Fruit fly (Drosophila melanogaster) whole organism, embryonic: Measurements from ENCODE around the gene CG31637.
A peak's percentile ranks its signal among the peaks of the same experiment; 100 is the strongest.

Experiments
- ATbp ChIP-seq: fragments of 200-800 bp; sonication (Bioruptor generic); optimal IDR thresholded peaks from 2 replicates; lab custom pipeline; 2017; ENCODE audit warnings: missing biosample characterization, mild to moderate bottlenecking, missing genetic modification characterization, missing genetic modification reagents
- Antp ChIP-seq: fragments of 200-800 bp; sonication (Bioruptor generic); optimal IDR thresholded peaks from 3 replicates; lab custom pipeline; 2016; ENCODE audit warnings: missing biosample characterization, missing genetic modification characterization
- Atf6 ChIP-seq: fragments of 200-800 bp; sonication (Bioruptor generic); IDR thresholded peaks from 2 replicates; pipeline ENCODE4 v1.3.6; 2022; ENCODE audit warnings: missing biosample characterization, missing genetic modification characterization
- CG10321 ChIP-seq: fragments of 200-800 bp; sonication (Bioruptor generic); IDR thresholded peaks from 2 replicates; pipeline ENCODE4 v1.3.6; 2022; ENCODE audit warnings: missing biosample characterization, missing genetic modification characterization
- CG10462 ChIP-seq: fragments of 200-800 bp; sonication (Bioruptor generic); optimal IDR thresholded peaks from 2 replicates; lab custom pipeline; 2016; ENCODE audit warnings: missing biosample characterization, missing genetic modification characterization
- CG11723 ChIP-seq: fragments of 200-800 bp; sonication (Bioruptor generic); optimal IDR thresholded peaks from 2 replicates; lab custom pipeline; 2017; ENCODE audit warnings: missing biosample characterization, mild to moderate bottlenecking, missing genetic modification characterization
- CG1233 ChIP-seq: fragments of 200-800 bp; sonication (Bioruptor generic); optimal IDR thresholded peaks from 4 replicates; lab custom pipeline; 2018; ENCODE audit warnings: missing biosample characterization, mild to moderate bottlenecking, missing genetic modification characterization
- CG13775 ChIP-seq: fragments of 200-800 bp; sonication (Bioruptor generic); optimal IDR thresholded peaks from 3 replicates; lab custom pipeline; 2017; ENCODE audit warnings: missing biosample characterization, mild to moderate bottlenecking, missing genetic modification characterization
- CG15514 ChIP-seq: fragments of 200-800 bp; sonication (Bioruptor generic); optimal IDR thresholded peaks from 3 replicates; lab custom pipeline; 2017; ENCODE audit warnings: missing biosample characterization, missing genetic modification characterization, mild to moderate bottlenecking, moderate library complexity, missing genetic modification reagents
- CG1602 ChIP-seq: fragments of 200-800 bp; sonication (Bioruptor generic); optimal IDR thresholded peaks from 3 replicates; lab custom pipeline; 2016; ENCODE audit warnings: missing biosample characterization, missing genetic modification characterization
- CG16813 ChIP-seq: fragments of 200-800 bp; sonication (Bioruptor generic); IDR thresholded peaks from 3 replicates; pipeline ENCODE4 v1.3.6; 2022; ENCODE audit warnings: missing biosample characterization, missing genetic modification characterization; ENCODE audit not compliant: partially characterized antibody
- CG17802 ChIP-seq: fragments of 200-800 bp; sonication (Bioruptor generic); optimal IDR thresholded peaks from 2 replicates; lab custom pipeline; 2018; ENCODE audit warnings: missing biosample characterization, mild to moderate bottlenecking, missing genetic modification characterization, moderate library complexity
- CG18011 ChIP-seq: fragments of 200-800 bp; sonication (Bioruptor generic); optimal IDR thresholded peaks from 2 replicates; lab custom pipeline; 2017; ENCODE audit warnings: missing biosample characterization, missing genetic modification characterization, mild to moderate bottlenecking, moderate library complexity, missing genotype
- CG2199 ChIP-seq: fragments of 200-800 bp; sonication (Bioruptor generic); IDR thresholded peaks from 3 replicates; pipeline ENCODE4 v1.3.6; 2022; ENCODE audit warnings: missing biosample characterization, missing genetic modification characterization
- CG2202 ChIP-seq: fragments of 200-800 bp; sonication (Bioruptor generic); optimal IDR thresholded peaks from 2 replicates; lab custom pipeline; 2018; ENCODE audit warnings: missing biosample characterization, mild to moderate bottlenecking, missing genetic modification characterization
- CG30403 ChIP-seq: fragments of 200-800 bp; sonication (Bioruptor generic); optimal IDR thresholded peaks from 3 replicates; lab custom pipeline; 2016; ENCODE audit warnings: missing biosample characterization, missing genetic modification characterization
- CG31365 ChIP-seq: fragments of 200-800 bp; sonication (Bioruptor generic); optimal IDR thresholded peaks from 2 replicates; lab custom pipeline; 2018; ENCODE audit warnings: missing biosample characterization, mild to moderate bottlenecking, missing genetic modification characterization
- CG4328 ChIP-seq: fragments of 200-800 bp; sonication (Bioruptor generic); optimal IDR thresholded peaks from 3 replicates; lab custom pipeline; 2017; ENCODE audit warnings: missing biosample characterization, missing genetic modification reagents, missing genetic modification characterization
- CG4707 ChIP-seq: fragments of 200-800 bp; sonication (Bioruptor generic); optimal IDR thresholded peaks from 2 replicates; lab custom pipeline; 2018; ENCODE audit warnings: missing biosample characterization, mild to moderate bottlenecking, missing genetic modification characterization, moderate library complexity
- CG7839 ChIP-seq: fragments of 200-800 bp; sonication (Bioruptor generic); optimal IDR thresholded peaks from 3 replicates; lab custom pipeline; 2018; ENCODE audit warnings: missing biosample characterization, mild to moderate bottlenecking, missing genetic modification characterization, moderate library complexity
- CG8944 ChIP-seq: fragments of 200-800 bp; sonication (Bioruptor generic); optimal IDR thresholded peaks from 3 replicates; lab custom pipeline; 2016; ENCODE audit warnings: missing biosample characterization, missing genetic modification characterization
- CTCF ChIP-seq: fragments of 200-800 bp; sonication (Bioruptor generic); optimal IDR thresholded peaks from 2 replicates; lab custom pipeline; 2017; ENCODE audit warnings: missing biosample characterization, mild to moderate bottlenecking, missing genetic modification characterization, moderate library complexity
- D19A ChIP-seq: fragments of 200-800 bp; optimal IDR thresholded peaks from 3 replicates; lab custom pipeline; 2019; ENCODE audit warnings: missing biosample characterization, mild to moderate bottlenecking, missing genetic modification characterization, moderate library complexity
- Doc2 ChIP-seq: fragments of 200-800 bp; sonication (Bioruptor generic); IDR thresholded peaks from 2 replicates; pipeline ENCODE4 v1.3.6; 2022; ENCODE audit warnings: missing biosample characterization, missing genetic modification characterization
- Doc3 ChIP-seq: fragments of 200-800 bp; sonication (Bioruptor generic); IDR thresholded peaks from 3 replicates; pipeline ENCODE4 v1.3.6; 2022; ENCODE audit warnings: missing biosample characterization, missing genetic modification characterization; ENCODE audit not compliant: partially characterized antibody
- Dp ChIP-seq: fragments of 200-800 bp; sonication (Bioruptor generic); optimal IDR thresholded peaks from 2 replicates; lab custom pipeline; 2018; ENCODE audit warnings: missing biosample characterization, mild to moderate bottlenecking, missing genetic modification characterization, moderate library complexity
- ERR ChIP-seq: fragments of 200-800 bp; sonication (Bioruptor generic); optimal IDR thresholded peaks from 2 replicates; lab custom pipeline; 2016; ENCODE audit warnings: missing biosample characterization, missing genetic modification characterization
- H15 ChIP-seq: fragments of 200-800 bp; sonication (Bioruptor generic); IDR thresholded peaks from 3 replicates; pipeline ENCODE4 v1.3.6; 2022; ENCODE audit warnings: missing biosample characterization, missing genetic modification characterization
- HLHmδ ChIP-seq: fragments of 200-800 bp; sonication (Bioruptor generic); optimal IDR thresholded peaks from 2 replicates; lab custom pipeline; 2018; ENCODE audit warnings: missing biosample characterization, mild to moderate bottlenecking, missing genetic modification characterization, moderate library complexity
- Mrtf ChIP-seq: fragments of 200-800 bp; sonication (Bioruptor generic); IDR thresholded peaks from 3 replicates; pipeline ENCODE4 v1.3.6; 2022; ENCODE audit warnings: missing biosample characterization, missing genetic modification characterization
- NC2α ChIP-seq: fragments of 200-800 bp; sonication (Bioruptor generic); optimal IDR thresholded peaks from 2 replicates; lab custom pipeline; 2016; ENCODE audit warnings: missing biosample characterization, missing genetic modification characterization
- Ssrp ChIP-seq: fragments of 200-800 bp; sonication (Bioruptor generic); optimal IDR thresholded peaks from 2 replicates; lab custom pipeline; 2018; ENCODE audit warnings: missing biosample characterization, mild to moderate bottlenecking, missing genetic modification characterization, moderate library complexity
- Stat92E ChIP-seq, 3 experiments: fragments of >200 bp in 2 of 3; fragments of 200-800 bp in 1 of 3; sonication (Bioruptor generic) in 1 of 3; optimal IDR thresholded peaks; 2 replicates each; lab custom pipeline; 2017 to 2019; ENCODE audit warnings: missing biosample characterization in 3 of 3, missing genetic modification characterization in 3 of 3, mild to moderate bottlenecking in 1 of 3, moderate library complexity in 1 of 3
- chn ChIP-seq: fragments of 200-800 bp; sonication (Bioruptor generic); optimal IDR thresholded peaks from 2 replicates; lab custom pipeline; 2016; ENCODE audit warnings: missing biosample characterization, missing genetic modification characterization
- dan ChIP-seq: fragments of 200-800 bp; sonication (Bioruptor generic); IDR thresholded peaks from 2 replicates; pipeline ENCODE4 v1.3.6; 2022; ENCODE audit warnings: missing biosample characterization, missing genetic modification characterization
- dati ChIP-seq: fragments of 200-800 bp; sonication (Bioruptor generic); IDR thresholded peaks from 2 replicates; pipeline ENCODE4 v1.3.6; 2022; ENCODE audit warnings: missing biosample characterization, missing genetic modification characterization
- dpn ChIP-seq, 2 experiments: fragments of 200-800 bp; sonication (Bioruptor generic); optimal IDR thresholded peaks; 3 replicates each; lab custom pipeline; 2016; ENCODE audit warnings: missing biosample characterization in 2 of 2, missing genetic modification characterization in 2 of 2
- exex ChIP-seq: fragments of 200-800 bp; sonication (Bioruptor generic); optimal IDR thresholded peaks from 4 replicates; lab custom pipeline; 2018; ENCODE audit warnings: missing biosample characterization, mild to moderate bottlenecking, missing genetic modification characterization, moderate library complexity
- h ChIP-seq: fragments of >200 bp; optimal IDR thresholded peaks from 2 replicates; lab custom pipeline; 2017
- hbn ChIP-seq: fragments of 200-800 bp; sonication (Bioruptor generic); IDR thresholded peaks from 2 replicates; pipeline ENCODE4 v1.3.6; 2022; ENCODE audit warnings: missing biosample characterization, missing genetic modification characterization; ENCODE audit not compliant: partially characterized antibody
- jumu ChIP-seq: fragments of 200-800 bp; sonication (Bioruptor generic); optimal IDR thresholded peaks from 3 replicates; lab custom pipeline; 2016; ENCODE audit warnings: missing biosample characterization, missing genetic modification characterization
- kay ChIP-seq: fragments of 200-800 bp; sonication (Bioruptor generic); optimal IDR thresholded peaks from 2 replicates; lab custom pipeline; 2016; ENCODE audit warnings: missing biosample characterization, missing genetic modification characterization
- lola ChIP-seq, 3 experiments: fragments of >200 bp in 2 of 3; fragments of 200-800 bp in 1 of 3; sonication (Bioruptor generic) in 1 of 3; optimal IDR thresholded peaks; 2 replicates each; lab custom pipeline; 2017 to 2019; ENCODE audit warnings: missing biosample characterization in 3 of 3, missing genetic modification characterization in 3 of 3, mild to moderate bottlenecking in 1 of 3, moderate library complexity in 1 of 3
- pan ChIP-seq, 4 experiments: fragments of >200 bp in 3 of 4; fragments of 200-800 bp in 1 of 4; sonication (Bioruptor generic) in 1 of 4; optimal IDR thresholded peaks in 3 of 4; IDR thresholded peaks in 1 of 4; 2 replicates each; pipeline versions ENCODE4 v1.3.6 to Lab custom; 2017 to 2022; ENCODE audit warnings: missing biosample characterization in 2 of 4, missing genetic modification characterization in 2 of 4, mixed read lengths in 1 of 4
- pros ChIP-seq: fragments of 200-800 bp; sonication (Bioruptor generic); optimal IDR thresholded peaks from 3 replicates; lab custom pipeline; 2019; ENCODE audit warnings: missing biosample characterization, mild to moderate bottlenecking, missing genetic modification characterization, moderate library complexity
- sug ChIP-seq: fragments of 200-800 bp; optimal IDR thresholded peaks from 2 replicates; lab custom pipeline; 2019; ENCODE audit warnings: missing biosample characterization, mild to moderate bottlenecking, missing genetic modification characterization, moderate library complexity
- tin ChIP-seq: fragments of 200-800 bp; sonication (Bioruptor generic); optimal IDR thresholded peaks from 3 replicates; lab custom pipeline; 2016; ENCODE audit warnings: missing biosample characterization, missing genetic modification characterization
- tx ChIP-seq: fragments of 200-800 bp; sonication (Bioruptor generic); optimal IDR thresholded peaks from 2 replicates; lab custom pipeline; 2016; ENCODE audit warnings: missing biosample characterization, missing genetic modification characterization

Gene CG31637

dm6 chr2L:6561463-6562357 is 63.3 kb downstream of the CG31637 start, which contains the start of the genes Trmt6 and Ent2 (continued):
- TF ChIP-seq dati (GFP tag; lab: Robert Waterston, UW) = peak; percentile 95
- peak; percentile 73 for TF ChIP-seq CG4707
- TF ChIP-seq h (lab: Kevin White, UChicago) = no peak
- TF ChIP-seq hbn (GFP tag; lab: Robert Waterston, UW) = no peak
- TF ChIP-seq CG7839 (tag; lab: Kevin White, UChicago) = peak; percentile 96
- TF ChIP-seq ERR (GFP tag; lab: Kevin White, UChicago) = peak; percentile 96
- TF ChIP-seq CG16813 (GFP tag; lab: Robert Waterston, UW) = no peak
- TF ChIP-seq Stat92E (GFP tag; optimal IDR thresholded peaks at IDR 0.05; lab: Kevin White, UChicago) = peak in 1 of 3 experiments; percentile 51
- TF ChIP-seq CG15514 = peak; percentile 90
- peak; percentile 92 for TF ChIP-seq dan
- TF ChIP-seq ATbp (GFP tag; lab: Kevin White, UChicago) = peak; percentile 90
- peak in 1 of 3 experiments; percentile 87 for TF ChIP-seq lola (GFP tag; optimal IDR thresholded peaks at IDR 0.05; lab: Kevin White, UChicago)
- TF ChIP-seq Ssrp = peak; percentile 93
- no peak for TF ChIP-seq pan (optimal IDR thresholded peaks at IDR 0.05; lab: Kevin White, UChicago)
- peak in 1 of 2 experiments; percentile 98 for TF ChIP-seq pan (GFP tag; optimal IDR thresholded peaks at IDR 0.05 in 1 of 2, IDR thresholded peaks at IDR 0.05 in 1 of 2)
- TF ChIP-seq pros = peak; percentile 34
- peak; percentile 87 for TF ChIP-seq kay
- TF ChIP-seq CG1233 = peak; percentile 89
- TF ChIP-seq Doc3 (GFP tag; lab: Robert Waterston, UW) = no peak
- TF ChIP-seq CG31365 (tag; lab: Kevin White, UChicago) = peak; percentile 81
- peak; percentile 87 for TF ChIP-seq CG10462 (GFP tag; lab: Kevin White, UChicago)
- TF ChIP-seq CG8944 (GFP tag; lab: Kevin White, UChicago) = peak; percentile 96
- TF ChIP-seq H15 (GFP tag; lab: Robert Waterston, UW) = peak; percentile 97
- peak; percentile 83 for TF ChIP-seq exex (tag; lab: Kevin White, UChicago)
- TF ChIP-seq CG10321 (GFP tag; lab: Robert Waterston, UW) = peak; percentile 80
- peak; percentile 95 for TF ChIP-seq CG30403 (GFP tag; lab: Kevin White, UChicago)
- peak; percentile 93 for TF ChIP-seq NC2α
- peak; percentile 98 for TF ChIP-seq dpn (GFP tag; optimal IDR thresholded peaks at IDR 0.05; lab: Kevin White, UChicago)
- TF ChIP-seq Dp (GFP tag; lab: Kevin White, UChicago) = no peak
- TF ChIP-seq CG11723 (GFP tag; lab: Kevin White, UChicago) = peak; percentile 90
- TF ChIP-seq tin (GFP tag; lab: Kevin White, UChicago) = peak; percentile 97
- peak; percentile 80 for TF ChIP-seq CG4328 (GFP tag; lab: Kevin White, UChicago)
- peak; percentile 97 for TF ChIP-seq chn (GFP tag; lab: Kevin White, UChicago)
- TF ChIP-seq CG17802 (tag; lab: Kevin White, UChicago) = peak; percentile 84
- TF ChIP-seq Antp (GFP tag; lab: Kevin White, UChicago) = peak; percentile 98
- TF ChIP-seq D19A (tag; lab: Kevin White, UChicago) = peak; percentile 83
- no peak for TF ChIP-seq HLHmδ (GFP tag; lab: Kevin White, UChicago)
- TF ChIP-seq CG18011 = peak; percentile 91
- peak; percentile 93 for TF ChIP-seq Doc2
- TF ChIP-seq CG2202 = peak; percentile 77
- peak; percentile 98 for TF ChIP-seq jumu
- peak; percentile 95 for TF ChIP-seq CG1602 (GFP tag; lab: Kevin White, UChicago)
- TF ChIP-seq CTCF = peak; percentile 35
- peak; percentile 93 for TF ChIP-seq CG13775 (GFP tag; lab: Kevin White, UChicago)
- peak; percentile 94 for TF ChIP-seq tx
- TF ChIP-seq sug = peak; percentile 91
- peak; percentile 95 for TF ChIP-seq Atf6
- TF ChIP-seq Mrtf = peak; percentile 98
- peak; percentile 95 for TF ChIP-seq CG2199 (GFP tag; lab: Robert Waterston, UW)
